Worm (Caenorhabditis elegans) whole organism, L1 larva: ENCODE measurements around the gene alh-9.
A peak's percentile ranks its signal among the peaks of the same experiment; 100 is the strongest.

Experiments used
- C04F5.9 ChIP-seq: sonication (generic microtip); optimal IDR thresholded peaks from 2 replicates; lab custom pipeline; 2016; ENCODE audit warnings: missing genetic modification characterization, missing compliant biosample characterization
- C16A3.4 ChIP-seq: fragments of 150-350 bp; optimal IDR thresholded peaks from 2 replicates; lab custom pipeline; 2014; ENCODE audit warnings: missing biosample characterization, missing genetic modification characterization
- C34B4.2 ChIP-seq: sonication (generic microtip); optimal IDR thresholded peaks from 2 replicates; lab custom pipeline; 2017; ENCODE audit warnings: mild to moderate bottlenecking, missing genetic modification characterization, missing compliant biosample characterization
- Y116A8C.19 ChIP-seq: sonication (generic microtip); optimal IDR thresholded peaks from 2 replicates; lab custom pipeline; 2016; ENCODE audit warnings: missing compliant biosample characterization, missing genetic modification characterization, borderline replicate concordance
- alr-1 ChIP-seq: fragments of 200-800 bp; sonication (Bioruptor generic); optimal IDR thresholded peaks from 2 replicates; lab custom pipeline; 2018; ENCODE audit warnings: borderline replicate concordance, mild to moderate bottlenecking, missing genetic modification characterization, missing compliant biosample characterization
- aly-2 ChIP-seq: fragments of 150-350 bp; optimal IDR thresholded peaks from 2 replicates; lab custom pipeline; 2014; ENCODE audit warnings: missing biosample characterization, missing genetic modification characterization
- ama-1 ChIP-seq: fragments of 150-350 bp; optimal IDR thresholded peaks from 2 replicates; lab custom pipeline; 2014
- blmp-1 ChIP-seq: fragments of 150-350 bp; optimal IDR thresholded peaks from 2 replicates; lab custom pipeline; 2014; ENCODE audit warnings: missing biosample characterization, missing genetic modification characterization
- ceh-63 ChIP-seq: fragments of 200-800 bp; sonication (Bioruptor generic); optimal IDR thresholded peaks from 2 replicates; lab custom pipeline; 2018; ENCODE audit warnings: mild to moderate bottlenecking, missing genetic modification characterization, missing compliant biosample characterization
- ceh-8 ChIP-seq: fragments of 200-800 bp; sonication (Bioruptor generic); optimal IDR thresholded peaks from 2 replicates; lab custom pipeline; 2018; ENCODE audit warnings: mild to moderate bottlenecking, missing genetic modification characterization, moderate library complexity, missing compliant biosample characterization
- ceh-82 ChIP-seq, 3 experiments: fragments of 150-350 bp in 1 of 3; sonication (generic microtip) in 2 of 3; optimal IDR thresholded peaks; 2 replicates each; lab custom pipeline; 2014 to 2017; ENCODE audit warnings: missing biosample characterization in 3 of 3, missing genetic modification characterization in 3 of 3
- ceh-90 ChIP-seq: sonication (generic microtip); optimal IDR thresholded peaks from 2 replicates; lab custom pipeline; 2016; ENCODE audit warnings: missing genetic modification characterization, missing compliant biosample characterization
- ces-1 ChIP-seq: fragments of 150-350 bp; optimal IDR thresholded peaks from 2 replicates; lab custom pipeline; 2014; ENCODE audit warnings: missing biosample characterization, missing genetic modification reagents, missing genetic modification characterization
- dpl-1 ChIP-seq, 3 experiments: fragments of 150-350 bp in 2 of 3; sonication (generic microtip) in 1 of 3; optimal IDR thresholded peaks; 2 replicates each; lab custom pipeline; 2014 to 2017; ENCODE audit warnings: missing biosample characterization in 3 of 3, missing genetic modification characterization in 3 of 3, missing genetic modification reagents in 3 of 3
- efl-1 ChIP-seq, 4 experiments: fragments of 150-350 bp; optimal IDR thresholded peaks in 3 of 4; peaks in 1 of 4; 1 replicate in 1 of 4; 2 replicates in 3 of 4; lab custom pipeline; 2014; ENCODE audit warnings: missing biosample characterization in 2 of 4, missing genetic modification characterization in 2 of 4, missing genetic modification reagents in 2 of 4
- egl-13 ChIP-seq: sonication (generic microtip); optimal IDR thresholded peaks from 2 replicates; lab custom pipeline; 2016; ENCODE audit warnings: missing genotype, missing genetic modification reagents, missing genetic modification characterization, missing compliant biosample characterization
- fkh-4 ChIP-seq: sonication (generic microtip); optimal IDR thresholded peaks from 2 replicates; lab custom pipeline; 2016; ENCODE audit warnings: missing compliant biosample characterization, missing genetic modification characterization, borderline replicate concordance
- grh-1 ChIP-seq: fragments of 200-800 bp; sonication (Bioruptor generic); IDR thresholded peaks from 2 replicates; pipeline ENCODE4 v1.3.6; 2022; ENCODE audit warnings: missing genetic modification reagents, missing genetic modification characterization, missing compliant biosample characterization
- hlh-17 ChIP-seq: fragments of 200-800 bp; sonication (Bioruptor generic); optimal IDR thresholded peaks from 2 replicates; lab custom pipeline; 2018; ENCODE audit warnings: missing genetic modification characterization, mild to moderate bottlenecking, missing compliant biosample characterization, moderate library complexity, borderline replicate concordance
- irx-1 ChIP-seq: sonication (generic microtip); optimal IDR thresholded peaks from 2 replicates; lab custom pipeline; 2016; ENCODE audit warnings: missing genetic modification characterization, missing compliant biosample characterization
- jun-1 ChIP-seq: fragments of 150-350 bp; optimal IDR thresholded peaks from 2 replicates; lab custom pipeline; 2014; ENCODE audit warnings: missing biosample characterization, missing genetic modification reagents, missing genetic modification characterization
- lin-14 ChIP-seq: fragments of 200-800 bp; sonication (Bioruptor generic); optimal IDR thresholded peaks from 2 replicates; lab custom pipeline; 2018; ENCODE audit warnings: mild to moderate bottlenecking, missing genetic modification characterization, moderate library complexity, missing compliant biosample characterization
- lin-15B ChIP-seq: fragments of 150-350 bp; sonication (generic microtip); optimal IDR thresholded peaks from 3 replicates; lab custom pipeline; 2014; ENCODE audit warnings: missing biosample characterization, missing genetic modification characterization
- lin-35 ChIP-seq, 2 experiments: fragments of 150-350 bp; optimal IDR thresholded peaks; 2 replicates each; lab custom pipeline; 2014; ENCODE audit warnings: missing biosample characterization in 2 of 2, missing genetic modification characterization in 2 of 2, missing genetic modification reagents in 2 of 2
- lin-39 ChIP-seq: fragments of 150-350 bp; optimal IDR thresholded peaks from 2 replicates; lab custom pipeline; 2014; ENCODE audit warnings: missing biosample characterization, missing genetic modification reagents, missing genetic modification characterization
- lsy-2 ChIP-seq, 2 experiments: fragments of 150-350 bp; optimal IDR thresholded peaks; 2 replicates each; lab custom pipeline; 2014; ENCODE audit warnings: missing biosample characterization in 2 of 2, missing genetic modification characterization in 2 of 2
- mdl-1 ChIP-seq, 2 experiments: fragments of 150-350 bp; optimal IDR thresholded peaks; 2 replicates each; lab custom pipeline; 2014 to 2017; ENCODE audit warnings: missing biosample characterization in 2 of 2, missing genetic modification characterization in 2 of 2, inconsistent platforms in 1 of 2
- mep-1 ChIP-seq: fragments of 150-350 bp; optimal IDR thresholded peaks from 2 replicates; lab custom pipeline; 2014; ENCODE audit warnings: missing biosample characterization, missing genetic modification characterization
- nhr-237 ChIP-seq: fragments of 150-350 bp; optimal IDR thresholded peaks from 2 replicates; lab custom pipeline; 2014; ENCODE audit warnings: missing biosample characterization, missing genetic modification characterization
- nhr-47 ChIP-seq: sonication (generic microtip); optimal IDR thresholded peaks from 2 replicates; lab custom pipeline; 2016; ENCODE audit warnings: mild to moderate bottlenecking, missing genetic modification characterization, moderate library complexity, missing compliant biosample characterization
- nhr-71 ChIP-seq: sonication (generic microtip); optimal IDR thresholded peaks from 2 replicates; lab custom pipeline; 2016; ENCODE audit warnings: mild to moderate bottlenecking, missing genetic modification characterization, moderate library complexity, missing compliant biosample characterization
- nhr-85 ChIP-seq: sonication (generic microtip); peaks from one replicate; lab custom pipeline; 2016; ENCODE audit warnings: missing genetic modification characterization, inconsistent platforms, missing compliant biosample characterization
- rnt-1 ChIP-seq: sonication (generic microtip); optimal IDR thresholded peaks from 2 replicates; lab custom pipeline; 2016; ENCODE audit warnings: mild to moderate bottlenecking, missing genetic modification characterization, moderate library complexity, missing compliant biosample characterization
- snu-23 ChIP-seq: sonication (generic microtip); optimal IDR thresholded peaks from 2 replicates; lab custom pipeline; 2016; ENCODE audit warnings: missing genetic modification characterization, missing compliant biosample characterization
- sox-4 ChIP-seq: sonication (generic microtip); optimal IDR thresholded peaks from 2 replicates; lab custom pipeline; 2016; ENCODE audit warnings: missing genetic modification characterization, missing compliant biosample characterization
- sup-37 ChIP-seq: fragments of 200-800 bp; sonication (Bioruptor generic); optimal IDR thresholded peaks from 2 replicates; lab custom pipeline; 2018; ENCODE audit warnings: mild to moderate bottlenecking, missing genetic modification characterization, missing compliant biosample characterization
- tlp-1 ChIP-seq: fragments of 150-350 bp; optimal IDR thresholded peaks from 2 replicates; lab custom pipeline; 2014; ENCODE audit warnings: missing biosample characterization, missing genetic modification characterization
- unc-130 ChIP-seq: fragments of 150-350 bp; optimal IDR thresholded peaks from 2 replicates; lab custom pipeline; 2017; ENCODE audit warnings: missing biosample characterization, missing genetic modification characterization, inconsistent platforms
- unc-86 ChIP-seq: sonication (generic microtip); optimal IDR thresholded peaks from 2 replicates; lab custom pipeline; 2016; ENCODE audit warnings: missing genetic modification characterization, missing compliant biosample characterization
- vab-15 ChIP-seq: sonication (generic microtip); optimal IDR thresholded peaks from 2 replicates; lab custom pipeline; 2017; ENCODE audit warnings: missing genotype, mild to moderate bottlenecking, missing genetic modification characterization, missing compliant biosample characterization
- xbp-1 ChIP-seq: sonication (generic microtip); optimal IDR thresholded peaks from 2 replicates; lab custom pipeline; 2016; ENCODE audit warnings: missing genetic modification characterization, missing compliant biosample characterization
- zag-1 ChIP-seq: fragments of 150-350 bp; optimal IDR thresholded peaks from 2 replicates; lab custom pipeline; 2014; ENCODE audit warnings: missing biosample characterization, missing genetic modification characterization
- zip-4 ChIP-seq: fragments of 200-800 bp; sonication (Bioruptor generic); optimal IDR thresholded peaks from 2 replicates; lab custom pipeline; 2018; ENCODE audit warnings: mild to moderate bottlenecking, missing genetic modification characterization, moderate library complexity, missing compliant biosample characterization
- ztf-11 ChIP-seq, 2 experiments: sonication (generic microtip); optimal IDR thresholded peaks; 2 replicates each; lab custom pipeline; 2016 to 2017; ENCODE audit warnings: missing genetic modification characterization in 2 of 2, missing biosample characterization in 1 of 2, missing compliant biosample characterization in 1 of 2
- ztf-4 ChIP-seq: fragments of 150-350 bp; optimal IDR thresholded peaks from 2 replicates; lab custom pipeline; 2014; ENCODE audit warnings: missing biosample characterization, missing genetic modification characterization

alh-9 gene

DNA sequence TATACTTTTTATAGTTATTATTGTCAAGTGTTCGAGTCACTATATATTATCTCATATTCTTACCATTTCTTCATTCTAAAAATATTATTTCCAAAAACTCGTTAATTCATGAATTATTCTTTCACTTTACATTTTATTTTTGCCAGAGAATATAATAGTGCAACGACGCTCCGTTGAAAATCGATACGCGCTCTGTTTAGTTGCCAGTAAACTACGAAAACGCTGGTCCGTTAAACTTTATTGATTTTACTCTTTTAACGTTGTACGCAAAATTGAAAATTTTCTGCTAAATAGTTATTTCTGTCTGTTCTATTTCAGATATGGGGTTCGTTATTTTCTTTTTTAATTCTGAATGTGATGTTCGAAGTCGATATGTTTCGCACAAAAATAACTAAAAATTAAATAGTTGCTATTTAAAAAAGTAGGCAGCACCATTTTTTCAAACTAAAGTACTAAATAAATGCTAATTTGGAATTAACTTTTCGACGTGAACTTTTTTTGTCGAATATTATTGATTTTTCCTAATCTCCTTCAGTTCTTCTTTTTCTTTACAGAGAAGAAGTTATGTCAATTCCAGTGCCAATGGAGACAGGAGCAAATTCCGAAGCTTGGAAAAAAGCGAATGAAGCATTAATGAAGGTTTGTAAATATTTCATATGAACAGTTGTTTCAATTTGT is 23.6 kb downstream of the alh-9 start, which contains the start of gene hpo-10:
Gene hpo-10, plus strand, starts transcription at position 199 of the 678 bp plus-strand sequence.
- TF ChIP-seq nhr-71 (tag; lab: Kevin White, UChicago) (peak; percentile 44), rnt-1 (tag; lab: Kevin White, UChicago) (no peak), snu-23 (GFP tag; lab: Kevin White, UChicago) (peak; percentile 27), lin-15B (tag; lab: Kevin White, UChicago) (no peak), mep-1 (tag; lab: Kevin White, UChicago) (no peak), dpl-1 (GFP tag; optimal IDR thresholded peaks at IDR 0.05; lab: Kevin White, UChicago) (peak in 2 of 3 experiments; percentile 34), ama-1 (peak; percentile 23), ceh-82 (tag; optimal IDR thresholded peaks at IDR 0.05; lab: Kevin White, UChicago) (peak in 1 of 3 experiments; percentile 32), lin-14 (GFP tag; lab: Kevin White, UChicago) (peak; percentile 14), sup-37 (GFP tag; lab: Kevin White, UChicago) (no peak), ces-1 (GFP tag; lab: Kevin White, UChicago) (no peak), zip-4 (no peak), hlh-17 (GFP tag; lab: Kevin White, UChicago) (no peak), efl-1 (optimal IDR thresholded peaks at IDR 0.05; lab: Kevin White, UChicago) (peak; percentile 27 to 28), efl-1 (GFP tag; optimal IDR thresholded peaks at IDR 0.05 in 1 of 2; lab: Kevin White, UChicago) (peak; percentile 32 to 95), lsy-2 (tag; optimal IDR thresholded peaks at IDR 0.05; lab: Kevin White, UChicago) (peak; percentile 49 to 70), ztf-11 (tag; optimal IDR thresholded peaks at IDR 0.05; lab: Kevin White, UChicago) (no peak), fkh-4 (tag; lab: Kevin White, UChicago) (no peak), tlp-1 (tag; lab: Kevin White, UChicago) (no peak), sox-4 (no peak), ceh-8 (GFP tag; lab: Kevin White, UChicago) (no peak), C34B4.2 (tag; lab: Kevin White, UChicago) (no peak), aly-2 (tag; lab: Kevin White, UChicago) (no peak), C16A3.4 (tag; lab: Kevin White, UChicago) (peak; percentile 33), nhr-85 (tag; lab: Kevin White, UChicago) (no peak), C04F5.9 (tag; lab: Kevin White, UChicago) (no peak), ceh-90 (tag; lab: Kevin White, UChicago) (no peak), nhr-47 (tag; lab: Kevin White, UChicago) (peak; percentile 35), Y116A8C.19 (no peak), vab-15 (tag; lab: Kevin White, UChicago) (no peak), lin-35 (GFP tag; optimal IDR thresholded peaks at IDR 0.05; lab: Kevin White, UChicago) (peak; percentile 14 to 44), nhr-237 (tag; lab: Kevin White, UChicago) (no peak), lin-39 (no peak), alr-1 (tag; lab: Kevin White, UChicago) (no peak), blmp-1 (tag; lab: Kevin White, UChicago) (peak; percentile 54), unc-86 (tag; lab: Kevin White, UChicago) (no peak), xbp-1 (tag; lab: Kevin White, UChicago) (no peak)
- TF ChIP-seq, all 84 proteins: peak for 12

- no peak for TF ChIP-seq tlp-1 (tag; lab: Kevin White, UChicago)
- TF ChIP-seq ama-1: peak; percentile 41
- TF ChIP-seq unc-130 (tag; lab: Kevin White, UChicago): no peak
Measured at ce11 chrIII:5882284-5882683, 26.5 kb downstream of the alh-9 start.

ce11 chrIII:5882823-5883222 is 27.0 kb downstream of the alh-9 start, which contains the start of gene F01F1.14:
TSS of gene F01F1.14 (minus strand) at chrIII:5882923.
- TF ChIP-seq egl-13 (tag; lab: Kevin White, UChicago): no peak
- TF ChIP-seq vab-15 (tag; lab: Kevin White, UChicago): no peak
- TF ChIP-seq ztf-4 (tag; lab: Kevin White, UChicago): no peak
- TF ChIP-seq irx-1: no peak
- no peak for TF ChIP-seq blmp-1 (tag; lab: Kevin White, UChicago)
- TF ChIP-seq tlp-1 (tag; lab: Kevin White, UChicago): no peak
- TF ChIP-seq nhr-47 (tag; lab: Kevin White, UChicago): no peak
- no peak for TF ChIP-seq ceh-63 (GFP tag; lab: Kevin White, UChicago)
- TF ChIP-seq hlh-17 (GFP tag; lab: Kevin White, UChicago): no peak
- no peak for TF ChIP-seq grh-1 (GFP tag; lab: Robert Waterston, UW)
- no peak for TF ChIP-seq jun-1 (tag; lab: Kevin White, UChicago)
- TF ChIP-seq ces-1 (GFP tag; lab: Kevin White, UChicago): no peak
- no peak for TF ChIP-seq zag-1 (tag; lab: Kevin White, UChicago)
- no peak for TF ChIP-seq mdl-1 (tag; optimal IDR thresholded peaks at IDR 0.05; lab: Kevin White, UChicago)
- no peak for TF ChIP-seq sox-4
